Worm (Caenorhabditis elegans) whole organism, midembryonic: ENCODE results near the gene W03C9.8.
A peak's percentile ranks its signal among the peaks of the same experiment; 100 is the strongest.

Experiments used
- cog-1 ChIP-seq: sonication (generic microtip); optimal IDR thresholded peaks from 2 replicates; lab custom pipeline; 2016; ENCODE audit warnings: missing genetic modification characterization, missing compliant biosample characterization
- flt-1 ChIP-seq: fragments of 200-800 bp; sonication (Bioruptor generic); IDR thresholded peaks from 2 replicates; pipeline ENCODE4 v1.3.6; 2022; ENCODE audit warnings: missing genetic modification characterization, missing compliant biosample characterization
- klf-2 ChIP-seq: fragments of 200-800 bp; sonication (Bioruptor generic); conservative IDR thresholded peaks from 2 replicates; pipeline ENCODE4 v1.3.6; 2022; ENCODE audit warnings: missing genetic modification reagents, missing genetic modification characterization, missing compliant biosample characterization
- med-1 ChIP-seq: sonication (generic microtip); optimal IDR thresholded peaks from 2 replicates; lab custom pipeline; 2017; ENCODE audit warnings: missing genetic modification characterization, mild to moderate bottlenecking, missing compliant biosample characterization, antibody characterized with exemption, missing genetic modification reagents; ENCODE audit not compliant: insufficient read depth
- ref-1 ChIP-seq: fragments of 200-800 bp; sonication (Bioruptor generic); conservative IDR thresholded peaks from 2 replicates; pipeline ENCODE4 v1.3.6; 2022; ENCODE audit warnings: missing genetic modification reagents, missing genetic modification characterization, missing compliant biosample characterization
- tab-1 ChIP-seq: fragments of 200-800 bp; sonication (Bioruptor generic); IDR thresholded peaks from 2 replicates; pipeline ENCODE4 v1.3.6; 2022; ENCODE audit warnings: missing genetic modification characterization, missing compliant biosample characterization
- ztf-23 ChIP-seq: fragments of 200-800 bp; sonication (Bioruptor generic); IDR thresholded peaks from 2 replicates; pipeline ENCODE4 v1.3.6; 2022; ENCODE audit warnings: missing genetic modification reagents, missing genetic modification characterization, missing compliant biosample characterization
- ztf-29 ChIP-seq: fragments of 200-800 bp; sonication (Bioruptor generic); IDR thresholded peaks from 2 replicates; pipeline ENCODE4 v1.3.6; 2022; ENCODE audit warnings: missing genetic modification reagents, missing genetic modification characterization, missing compliant biosample characterization

DNA sequence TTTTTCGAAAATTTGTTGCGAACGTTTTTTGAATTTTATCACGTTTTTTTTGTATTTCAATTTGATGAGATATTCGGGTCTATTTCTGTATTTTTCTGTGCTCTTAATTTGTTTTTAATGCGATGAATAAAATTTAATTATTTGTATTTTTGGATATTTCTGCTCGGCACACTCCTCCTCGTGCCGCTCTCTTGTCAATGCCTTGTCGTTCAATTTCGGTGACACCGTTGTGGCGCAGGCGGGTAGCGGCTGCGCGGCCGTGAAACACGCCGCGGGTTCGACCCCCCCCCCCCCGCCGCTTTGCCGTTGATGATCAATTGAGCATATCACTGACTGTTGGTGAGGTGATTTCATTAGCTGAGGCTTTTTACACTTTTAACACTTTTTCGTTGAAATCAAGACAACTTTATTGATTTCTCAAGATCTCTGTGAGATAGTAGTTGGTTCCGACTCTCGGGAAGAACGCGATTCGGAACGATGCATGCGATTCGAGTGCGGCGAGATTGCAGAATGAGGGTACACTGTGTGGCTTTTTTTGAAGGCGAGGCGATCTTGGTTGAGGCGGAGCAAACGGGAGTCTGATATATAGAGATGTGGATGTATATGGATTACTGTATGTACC, 12.1 kb downstream of the W03C9.8 start:
- peak; percentile 100 for TF ChIP-seq tab-1 (GFP tag; lab: Robert Waterston, UW)
- peak; percentile 100 for TF ChIP-seq flt-1 (GFP tag; lab: Robert Waterston, UW)
- TF ChIP-seq ztf-23 (GFP tag; lab: Robert Waterston, UW): peak; percentile 99
- TF ChIP-seq ztf-29: peak; percentile 100
- TF ChIP-seq ref-1 (GFP tag; lab: Robert Waterston, UW): peak; percentile 99
- peak; percentile 100 for TF ChIP-seq cog-1
- TF ChIP-seq med-1: peak; percentile 95
- TF ChIP-seq klf-2 (GFP tag; lab: Robert Waterston, UW): peak; percentile 100
